Fruit fly (Drosophila melanogaster) whole organism, prepupa: ENCODE measurements around the gene slmb.
A peak's percentile ranks its signal among the peaks of the same experiment; 100 is the strongest.

Experiments
- CG10631 ChIP-seq: fragments of 200-800 bp; sonication (Bioruptor generic); optimal IDR thresholded peaks from 2 replicates; lab custom pipeline; 2016; ENCODE audit warnings: missing biosample characterization, missing genetic modification characterization
- CG11294 ChIP-seq: fragments of 200-800 bp; sonication (Bioruptor generic); IDR thresholded peaks from 2 replicates; pipeline ENCODE4 v1.3.6; 2022; ENCODE audit warnings: missing biosample characterization, missing genetic modification characterization
- CG11902 ChIP-seq: fragments of 200-800 bp; sonication (Bioruptor generic); optimal IDR thresholded peaks from 3 replicates; lab custom pipeline; 2016; ENCODE audit warnings: missing biosample characterization, missing genetic modification characterization
- CG15336 ChIP-seq: fragments of 200-800 bp; sonication (Bioruptor generic); IDR thresholded peaks from 2 replicates; pipeline ENCODE4 v1.3.6; 2022; ENCODE audit warnings: missing biosample characterization, missing genetic modification characterization
- CG1621 ChIP-seq: fragments of 200-800 bp; sonication (Bioruptor generic); optimal IDR thresholded peaks from 3 replicates; lab custom pipeline; 2018; ENCODE audit warnings: missing biosample characterization, mild to moderate bottlenecking, missing genetic modification characterization
- CG16779 ChIP-seq: fragments of 200-800 bp; sonication (Bioruptor generic); optimal IDR thresholded peaks from 3 replicates; lab custom pipeline; 2017; ENCODE audit warnings: missing biosample characterization, mild to moderate bottlenecking, missing genetic modification characterization
- CG3032 ChIP-seq: fragments of 200-800 bp; optimal IDR thresholded peaks from 2 replicates; lab custom pipeline; 2019; ENCODE audit warnings: missing biosample characterization, mild to moderate bottlenecking, missing genetic modification characterization, moderate library complexity
- CG31627 ChIP-seq: fragments of 200-800 bp; sonication (Bioruptor generic); optimal IDR thresholded peaks from 3 replicates; lab custom pipeline; 2016; ENCODE audit warnings: missing biosample characterization, missing genetic modification characterization
- CG34406 ChIP-seq: fragments of 200-800 bp; sonication (Bioruptor generic); optimal IDR thresholded peaks from 3 replicates; lab custom pipeline; 2016; ENCODE audit warnings: missing biosample characterization, missing genetic modification characterization
- CG3919 ChIP-seq: fragments of 200-800 bp; sonication (Bioruptor generic); optimal IDR thresholded peaks from 3 replicates; lab custom pipeline; 2016; ENCODE audit warnings: missing biosample characterization, missing genetic modification characterization
- CG4318 ChIP-seq: fragments of 200-800 bp; sonication (Bioruptor generic); optimal IDR thresholded peaks from 3 replicates; lab custom pipeline; 2017; ENCODE audit warnings: missing biosample characterization, mild to moderate bottlenecking, missing genetic modification characterization
- CG6276 ChIP-seq: fragments of 200-800 bp; sonication (Bioruptor generic); optimal IDR thresholded peaks from 2 replicates; lab custom pipeline; 2017; ENCODE audit warnings: missing biosample characterization, mild to moderate bottlenecking, missing genetic modification characterization
- CG6792 ChIP-seq: fragments of 200-800 bp; sonication (Bioruptor generic); optimal IDR thresholded peaks from 3 replicates; lab custom pipeline; 2016; ENCODE audit warnings: missing biosample characterization, missing genetic modification characterization
- CG6854 ChIP-seq: fragments of 200-800 bp; sonication (Bioruptor generic); optimal IDR thresholded peaks from 2 replicates; lab custom pipeline; 2017; ENCODE audit warnings: missing biosample characterization, mild to moderate bottlenecking, missing genetic modification characterization
- CG8119 ChIP-seq: fragments of 200-800 bp; sonication (Bioruptor generic); IDR thresholded peaks from 3 replicates; pipeline ENCODE4 v1.3.6; 2022; ENCODE audit warnings: missing biosample characterization, missing genetic modification characterization
- CG8319 ChIP-seq: fragments of 200-800 bp; sonication (Bioruptor generic); optimal IDR thresholded peaks from 3 replicates; lab custom pipeline; 2016; ENCODE audit warnings: missing biosample characterization, missing genetic modification characterization
- CG8632 ChIP-seq: fragments of 200-800 bp; sonication (Bioruptor generic); optimal IDR thresholded peaks from 3 replicates; lab custom pipeline; 2016; ENCODE audit warnings: missing biosample characterization, missing genetic modification characterization
- Eip75B ChIP-seq: fragments of 200-800 bp; sonication (Bioruptor generic); optimal IDR thresholded peaks from 3 replicates; lab custom pipeline; 2016; ENCODE audit warnings: missing biosample characterization, missing genetic modification characterization
- Eip78C ChIP-seq: fragments of 200-800 bp; sonication (Bioruptor generic); peaks from one replicate; lab custom pipeline; 2016; ENCODE audit warnings: missing biosample characterization, missing genetic modification characterization
- Eip93F ChIP-seq: fragments of 200-800 bp; sonication (Bioruptor generic); optimal IDR thresholded peaks from 2 replicates; lab custom pipeline; 2016; ENCODE audit warnings: missing biosample characterization, mild to moderate bottlenecking, missing genetic modification characterization
- Ets21C ChIP-seq: fragments of 200-800 bp; sonication (Bioruptor generic); optimal IDR thresholded peaks from 3 replicates; lab custom pipeline; 2016; ENCODE audit warnings: missing biosample characterization, missing genetic modification characterization
- Gug ChIP-seq: fragments of 200-800 bp; sonication (Bioruptor generic); IDR thresholded peaks from 2 replicates; pipeline ENCODE4 v1.3.6; 2022; ENCODE audit warnings: missing biosample characterization, missing genetic modification characterization
- Hr38 ChIP-seq: sonication (Bioruptor generic); optimal IDR thresholded peaks from 2 replicates; lab custom pipeline; 2016; ENCODE audit warnings: missing biosample characterization, missing genetic modification characterization
- Hr39 ChIP-seq: fragments of 200-800 bp; sonication (Bioruptor generic); optimal IDR thresholded peaks from 2 replicates; lab custom pipeline; 2016; ENCODE audit warnings: missing biosample characterization, missing genetic modification characterization
- Lpt ChIP-seq: fragments of 200-800 bp; sonication (Bioruptor generic); optimal IDR thresholded peaks from 3 replicates; lab custom pipeline; 2016; ENCODE audit warnings: missing biosample characterization, missing genetic modification characterization
- Met ChIP-seq: fragments of 200-800 bp; sonication (Bioruptor generic); optimal IDR thresholded peaks from 3 replicates; lab custom pipeline; 2016; ENCODE audit warnings: missing biosample characterization, missing genetic modification characterization
- OdsH ChIP-seq: fragments of 200-800 bp; sonication (Bioruptor generic); optimal IDR thresholded peaks from 3 replicates; lab custom pipeline; 2016; ENCODE audit warnings: missing biosample characterization, missing genetic modification characterization
- Smox ChIP-seq: fragments of 200-800 bp; sonication (Bioruptor generic); optimal IDR thresholded peaks from 3 replicates; lab custom pipeline; 2016; ENCODE audit warnings: missing biosample characterization, missing genetic modification characterization
- Sox102F ChIP-seq: fragments of 200-800 bp; sonication (Bioruptor generic); optimal IDR thresholded peaks from 2 replicates; lab custom pipeline; 2016; ENCODE audit warnings: missing biosample characterization, mild to moderate bottlenecking, missing genetic modification characterization
- Sox14 ChIP-seq: fragments of 200-800 bp; sonication (Bioruptor generic); optimal IDR thresholded peaks from 3 replicates; lab custom pipeline; 2016; ENCODE audit warnings: missing biosample characterization, missing genetic modification characterization
- Sox15 ChIP-seq: fragments of 200-800 bp; sonication (Bioruptor generic); optimal IDR thresholded peaks from 3 replicates; lab custom pipeline; 2016; ENCODE audit warnings: missing biosample characterization, missing genetic modification characterization
- achi ChIP-seq: fragments of 200-800 bp; sonication (Bioruptor generic); optimal IDR thresholded peaks from 3 replicates; lab custom pipeline; 2016; ENCODE audit warnings: missing biosample characterization, missing genetic modification characterization
- cyc ChIP-seq: fragments of 200-800 bp; sonication (Bioruptor generic); optimal IDR thresholded peaks from 3 replicates; lab custom pipeline; 2016; ENCODE audit warnings: missing biosample characterization, missing genetic modification characterization
- dac ChIP-seq: fragments of 200-800 bp; sonication (Bioruptor generic); optimal IDR thresholded peaks from 2 replicates; lab custom pipeline; 2017; ENCODE audit warnings: missing biosample characterization, mild to moderate bottlenecking, missing genetic modification characterization
- dsx ChIP-seq: fragments of 200-800 bp; optimal IDR thresholded peaks from 3 replicates; lab custom pipeline; 2019; ENCODE audit warnings: missing biosample characterization, mild to moderate bottlenecking, missing genetic modification characterization, moderate library complexity; ENCODE audit not compliant: poor library complexity, severe bottlenecking
- eg ChIP-seq: fragments of 200-800 bp; sonication (Bioruptor generic); IDR thresholded peaks from 3 replicates; pipeline ENCODE4 v1.3.6; 2022; ENCODE audit warnings: missing biosample characterization, missing genetic modification characterization
- esn ChIP-seq: fragments of 200-800 bp; sonication (Bioruptor generic); optimal IDR thresholded peaks from 2 replicates; lab custom pipeline; 2016; ENCODE audit warnings: missing biosample characterization, mild to moderate bottlenecking, missing genetic modification characterization, moderate library complexity
- fd59A ChIP-seq: fragments of 200-800 bp; sonication (Bioruptor generic); optimal IDR thresholded peaks from 2 replicates; lab custom pipeline; 2017; ENCODE audit warnings: missing biosample characterization, mild to moderate bottlenecking, missing genetic modification characterization, missing genetic modification reagents
- fd85E ChIP-seq: fragments of 200-800 bp; sonication (Bioruptor generic); optimal IDR thresholded peaks from 3 replicates; lab custom pipeline; 2016; ENCODE audit warnings: missing biosample characterization, missing genetic modification characterization
- fkh ChIP-seq: fragments of 200-800 bp; sonication (Bioruptor generic); optimal IDR thresholded peaks from 3 replicates; lab custom pipeline; 2017; ENCODE audit warnings: missing biosample characterization, mild to moderate bottlenecking, missing genetic modification characterization, moderate library complexity
- net ChIP-seq: fragments of 200-800 bp; sonication (Bioruptor generic); optimal IDR thresholded peaks from 3 replicates; lab custom pipeline; 2016; ENCODE audit warnings: missing biosample characterization, missing genetic modification characterization
- pdm3 ChIP-seq: fragments of 200-800 bp; sonication (Bioruptor generic); optimal IDR thresholded peaks from 3 replicates; lab custom pipeline; 2016; ENCODE audit warnings: missing biosample characterization, missing genetic modification characterization
- spab ChIP-seq: fragments of 200-800 bp; sonication (Bioruptor generic); optimal IDR thresholded peaks from 2 replicates; lab custom pipeline; 2017; ENCODE audit warnings: missing biosample characterization, mild to moderate bottlenecking, missing genetic modification characterization, missing genetic modification reagents
- ss ChIP-seq, 2 experiments: fragments of 200-800 bp; sonication (Bioruptor generic); optimal IDR thresholded peaks; 2 replicates in 1 of 2; 3 replicates in 1 of 2; lab custom pipeline; 2017 to 2018; ENCODE audit warnings: mild to moderate bottlenecking in 2 of 2, missing biosample characterization in 2 of 2, missing genetic modification characterization in 2 of 2, moderate library complexity in 1 of 2
- svp ChIP-seq: fragments of 200-800 bp; sonication (Bioruptor generic); peaks from one replicate; lab custom pipeline; 2016; ENCODE audit warnings: missing biosample characterization, missing genetic modification characterization
- topi ChIP-seq: fragments of 200-800 bp; sonication (Bioruptor generic); optimal IDR thresholded peaks from 3 replicates; lab custom pipeline; 2016; ENCODE audit warnings: missing biosample characterization, missing genetic modification characterization
- vri ChIP-seq: fragments of 200-800 bp; sonication (Bioruptor generic); optimal IDR thresholded peaks from 3 replicates; lab custom pipeline; 2016; ENCODE audit warnings: missing biosample characterization, mild to moderate bottlenecking, missing genetic modification characterization

slmb gene

DNA sequence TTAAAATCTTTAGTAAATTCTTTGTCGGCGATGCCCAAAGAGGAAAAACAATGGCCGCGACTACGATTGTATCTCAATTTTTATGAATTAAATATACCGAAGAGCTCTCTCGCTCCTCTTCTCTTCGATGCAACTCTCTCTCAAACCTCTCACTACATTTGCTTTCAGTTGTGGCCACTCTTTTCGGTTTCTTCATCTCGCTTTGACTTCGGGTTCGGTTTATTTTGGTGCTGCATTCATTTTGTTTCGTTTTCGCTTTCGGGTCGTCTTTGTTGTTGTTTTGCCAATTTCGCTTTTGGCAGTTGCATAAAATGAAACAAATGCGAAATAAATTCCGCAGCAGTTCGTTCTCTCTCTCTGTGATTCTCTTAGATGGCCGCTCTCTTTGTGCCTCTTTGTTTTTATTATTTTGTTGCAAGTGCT, 25.6 kb upstream of the slmb start (continued):
- TF ChIP-seq CG1621, result peak; percentile 79
- TF ChIP-seq Hr39 (GFP tag; lab: Kevin White, UChicago), result no peak
- peak; percentile 69 for TF ChIP-seq CG3032
- no peak for TF ChIP-seq Sox15 (GFP tag; lab: Kevin White, UChicago)
- peak; percentile 96 for TF ChIP-seq CG16779
- TF ChIP-seq dac (GFP tag; lab: Kevin White, UChicago), result peak; percentile 69
- TF ChIP-seq Met (GFP tag; lab: Kevin White, UChicago), result peak; percentile 50
- TF ChIP-seq CG3919 (GFP tag; lab: Kevin White, UChicago), result peak; percentile 77
- peak; percentile 45 for TF ChIP-seq Smox
- TF ChIP-seq fd59A, result peak; percentile 17
- TF ChIP-seq CG11902 (GFP tag; lab: Kevin White, UChicago), result no peak
- TF ChIP-seq OdsH (GFP tag; lab: Kevin White, UChicago), result peak; percentile 39
- TF ChIP-seq cyc, result no peak
- TF ChIP-seq fkh, result no peak
- TF ChIP-seq svp (GFP tag; lab: Kevin White, UChicago), result peak; percentile 37
- no peak for TF ChIP-seq Gug
- TF ChIP-seq CG8119 (GFP tag; lab: Robert Waterston, UW), result peak; percentile 94
- peak; percentile 39 for TF ChIP-seq pdm3 (GFP tag; lab: Kevin White, UChicago)
- TF ChIP-seq achi (GFP tag; lab: Kevin White, UChicago), result peak; percentile 71
- TF ChIP-seq dsx (GFP tag; lab: Kevin White, UChicago), result peak; percentile 91
- no peak for TF ChIP-seq Hr38 (GFP tag; lab: Kevin White, UChicago)
- TF ChIP-seq CG10631, result no peak
- peak; percentile 84 for TF ChIP-seq CG34406 (GFP tag; lab: Kevin White, UChicago)
- peak; percentile 56 for TF ChIP-seq spab (GFP tag; lab: Kevin White, UChicago)
- TF ChIP-seq ss (GFP tag; optimal IDR thresholded peaks at IDR 0.05; lab: Kevin White, UChicago), result peak; percentile 84 to 96
- peak; percentile 51 for TF ChIP-seq CG6792 (GFP tag; lab: Kevin White, UChicago)
- TF ChIP-seq CG11294 (GFP tag; lab: Robert Waterston, UW), result peak; percentile 56; the same call in 1 of the 2 replicates

DNA sequence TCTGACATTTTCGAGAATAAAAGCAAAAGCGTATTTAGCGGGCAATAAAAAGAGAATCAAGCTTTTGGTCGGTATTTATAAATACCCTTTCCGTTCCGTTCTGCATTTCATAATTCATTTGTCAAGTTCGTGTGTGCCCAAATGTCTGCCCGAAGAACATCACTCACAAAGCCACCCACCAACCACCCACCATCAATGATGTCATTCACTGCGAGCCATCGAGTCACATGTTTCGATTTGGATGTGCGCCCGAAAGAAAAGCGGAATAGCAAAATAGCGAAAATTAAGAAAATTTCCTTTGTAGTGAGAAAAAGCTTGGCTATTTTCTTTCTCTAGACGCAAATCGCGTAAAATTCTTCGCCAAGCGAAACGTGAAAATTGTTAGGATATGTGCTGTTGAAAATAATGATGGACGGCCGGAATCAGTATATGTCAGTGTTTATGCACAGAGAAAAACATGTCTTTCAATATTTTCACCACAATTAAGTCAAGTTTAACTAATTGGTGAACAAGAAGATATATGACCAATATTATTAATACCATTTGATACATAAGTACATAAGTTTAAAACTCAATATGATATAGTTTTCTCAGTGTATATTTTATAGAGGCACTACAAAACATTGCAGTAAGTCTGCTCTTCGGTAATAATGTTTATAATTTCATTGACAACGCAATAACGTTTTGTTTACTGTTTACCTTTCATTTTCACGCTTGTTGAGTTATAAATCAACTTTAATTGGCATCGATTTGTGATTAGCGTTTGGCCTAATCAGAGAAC, 24.0 kb upstream of the slmb start:
- peak; percentile 5 for TF ChIP-seq Ets21C (GFP tag; lab: Kevin White, UChicago)
- TF ChIP-seq CG6792 (GFP tag; lab: Kevin White, UChicago), result no peak
- TF ChIP-seq CG31627 (GFP tag; lab: Kevin White, UChicago), result peak; percentile 48
- no peak for TF ChIP-seq CG6276
- no peak for TF ChIP-seq Eip75B (GFP tag; lab: Kevin White, UChicago)
- peak; percentile 35 for TF ChIP-seq vri (GFP tag; lab: Kevin White, UChicago)
- peak; percentile 40 for TF ChIP-seq net (GFP tag; lab: Kevin White, UChicago)
- TF ChIP-seq CG8632 (GFP tag; lab: Kevin White, UChicago), result peak; percentile 43
- TF ChIP-seq Sox14 (GFP tag; lab: Kevin White, UChicago), result peak; percentile 13
- no peak for TF ChIP-seq CG3919 (GFP tag; lab: Kevin White, UChicago)
- TF ChIP-seq cyc, result no peak
- TF ChIP-seq CG8119 (GFP tag; lab: Robert Waterston, UW), result peak; percentile 52; the same call in 2 of the 3 replicates
- peak; percentile 5 for TF ChIP-seq Lpt
- peak; percentile 47 for TF ChIP-seq Met (GFP tag; lab: Kevin White, UChicago)
- peak; percentile 62; the same call in 1 of the 3 replicates for TF ChIP-seq eg (GFP tag; lab: Robert Waterston, UW)
- peak; percentile 65; the same call in 1 of the 2 replicates for TF ChIP-seq Gug
- TF ChIP-seq CG15336 (GFP tag; lab: Robert Waterston, UW), result peak; percentile 73
- TF ChIP-seq CG11902 (GFP tag; lab: Kevin White, UChicago), result no peak
- peak; percentile 4 for TF ChIP-seq CG3032
- TF ChIP-seq Hr39 (GFP tag; lab: Kevin White, UChicago), result peak; percentile 30
- no peak for TF ChIP-seq Eip93F (GFP tag; lab: Kevin White, UChicago)
- peak; percentile 57 for TF ChIP-seq esn (GFP tag; lab: Kevin White, UChicago)
- TF ChIP-seq fd59A, result no peak
- peak; percentile 23 for TF ChIP-seq topi (GFP tag; lab: Kevin White, UChicago)
- peak; percentile 45 for TF ChIP-seq OdsH (GFP tag; lab: Kevin White, UChicago)
- no peak for TF ChIP-seq Sox15 (GFP tag; lab: Kevin White, UChicago)
- TF ChIP-seq Sox102F (GFP tag; lab: Kevin White, UChicago), result peak; percentile 8
- no peak for TF ChIP-seq CG1621
- no peak for TF ChIP-seq fd85E
- peak; percentile 41 for TF ChIP-seq Smox
- TF ChIP-seq CG4318 (GFP tag; lab: Kevin White, UChicago), result no peak
- peak; percentile 55 for TF ChIP-seq Eip78C (GFP tag; lab: Kevin White, UChicago)
- no peak for TF ChIP-seq CG8319 (GFP tag; lab: Kevin White, UChicago)
- peak; percentile 23 for TF ChIP-seq achi (GFP tag; lab: Kevin White, UChicago)
- TF ChIP-seq CG6854 (GFP tag; lab: Kevin White, UChicago), result no peak
- TF ChIP-seq dsx (GFP tag; lab: Kevin White, UChicago), result no peak
